Worm (Caenorhabditis elegans): ENCODE measurements around the gene T08G3.13.

DNA sequence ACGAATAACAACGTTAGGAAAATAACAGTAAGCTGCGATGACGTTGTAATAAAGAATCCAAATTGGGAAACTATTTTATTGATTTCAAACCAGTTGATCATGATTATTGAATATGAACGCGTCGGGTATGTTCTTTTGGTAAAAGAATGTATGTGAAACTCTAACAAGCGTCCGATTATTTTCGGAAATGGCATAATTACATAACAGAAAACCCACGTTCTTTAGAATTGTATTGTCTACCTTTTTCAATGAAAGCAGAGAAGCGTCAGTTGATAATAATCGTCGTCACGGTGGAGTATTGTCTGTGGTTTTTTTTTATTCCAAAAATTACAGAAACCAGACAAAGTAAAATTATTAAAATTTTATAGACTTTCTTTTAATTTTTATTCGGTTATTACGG, 7.2 kb downstream of the T08G3.13 start, which contains the start of gene str-14:
- TF ChIP-seq unc-62 (GFP tag; optimal IDR thresholded peaks at IDR 0.05) (no peak), ceh-28 (tag; optimal IDR thresholded peaks at IDR 0.05) (no peak), mdl-1 (tag; optimal IDR thresholded peaks at IDR 0.05) (no peak), nhr-28 (tag; optimal IDR thresholded peaks at IDR 0.05) (no peak), elt-3 (tag; optimal IDR thresholded peaks at IDR 0.05) (no peak), nhr-77 (tag; optimal IDR thresholded peaks at IDR 0.05) (no peak), pha-4 (tag; optimal IDR thresholded peaks at IDR 0.05) (no peak), egl-27 (tag; optimal IDR thresholded peaks at IDR 0.05) (no peak), pqm-1 (tag; optimal IDR thresholded peaks at IDR 0.05) (no peak), nhr-67 (tag; optimal IDR thresholded peaks at IDR 0.05) (no peak)
